Fruit fly (Drosophila melanogaster) whole organism, embryonic: ENCODE measurements around the gene CG43078.

ENCODE experiments used
- Asciz ChIP-seq: fragments of 200-800 bp; sonication (Bioruptor generic); optimal IDR thresholded peaks from 2 replicates; lab custom pipeline; 2017; ENCODE audit warnings: missing biosample characterization, mild to moderate bottlenecking, missing genetic modification characterization, missing genetic modification reagents
- Bdp1 ChIP-seq: fragments of 200-800 bp; sonication (Bioruptor generic); optimal IDR thresholded peaks from 3 replicates; lab custom pipeline; 2016; ENCODE audit warnings: missing biosample characterization, missing genetic modification characterization
- Bteb2 ChIP-seq: fragments of 200-800 bp; sonication (Bioruptor generic); optimal IDR thresholded peaks from 2 replicates; lab custom pipeline; 2016; ENCODE audit warnings: missing biosample characterization, missing genetic modification characterization
- CG10147 ChIP-seq: fragments of 200-800 bp; sonication (Bioruptor generic); optimal IDR thresholded peaks from 2 replicates; lab custom pipeline; 2019; ENCODE audit warnings: missing biosample characterization, mild to moderate bottlenecking, missing genetic modification characterization, moderate library complexity
- CG10543 ChIP-seq: fragments of 200-800 bp; sonication (Bioruptor generic); optimal IDR thresholded peaks from 3 replicates; lab custom pipeline; 2017; ENCODE audit warnings: missing biosample characterization, mild to moderate bottlenecking, missing genetic modification characterization, moderate library complexity
- CG12236 ChIP-seq: fragments of 200-800 bp; sonication (Bioruptor generic); optimal IDR thresholded peaks from 2 replicates; lab custom pipeline; 2016; ENCODE audit warnings: missing biosample characterization, missing genetic modification characterization
- CG17328 ChIP-seq: fragments of 200-800 bp; sonication (Bioruptor generic); IDR thresholded peaks from 2 replicates; pipeline ENCODE4 v1.3.6; 2022; ENCODE audit warnings: missing biosample characterization, missing genetic modification characterization
- CG30020 ChIP-seq: fragments of 200-800 bp; optimal IDR thresholded peaks from 2 replicates; lab custom pipeline; 2019; ENCODE audit warnings: missing biosample characterization, mild to moderate bottlenecking, missing genetic modification characterization, moderate library complexity
- CG30403 ChIP-seq: fragments of 200-800 bp; sonication (Bioruptor generic); optimal IDR thresholded peaks from 3 replicates; lab custom pipeline; 2016; ENCODE audit warnings: missing biosample characterization, missing genetic modification characterization
- CG31388 ChIP-seq: fragments of 200-800 bp; sonication (Bioruptor generic); optimal IDR thresholded peaks from 2 replicates; lab custom pipeline; 2016; ENCODE audit warnings: missing biosample characterization, missing genetic modification characterization
- CG32532 ChIP-seq: fragments of 200-800 bp; sonication (Bioruptor generic); IDR thresholded peaks from 2 replicates; pipeline ENCODE4 v1.3.6; 2022; ENCODE audit warnings: missing biosample characterization, missing genetic modification characterization
- CG42726 ChIP-seq: fragments of 200-800 bp; sonication (Bioruptor generic); IDR thresholded peaks from 2 replicates; pipeline ENCODE4 v1.3.6; 2022; ENCODE audit warnings: missing biosample characterization, missing genetic modification characterization; ENCODE audit not compliant: partially characterized antibody
- CG4328 ChIP-seq: fragments of 200-800 bp; sonication (Bioruptor generic); optimal IDR thresholded peaks from 3 replicates; lab custom pipeline; 2017; ENCODE audit warnings: missing biosample characterization, missing genetic modification reagents, missing genetic modification characterization
- CG4360 ChIP-seq: fragments of 200-800 bp; sonication (Bioruptor generic); IDR thresholded peaks from 2 replicates; pipeline ENCODE4 v1.3.6; 2022; ENCODE audit warnings: missing biosample characterization, missing genetic modification characterization
- CG4854 ChIP-seq: fragments of 200-800 bp; sonication (Bioruptor generic); optimal IDR thresholded peaks from 2 replicates; lab custom pipeline; 2016; ENCODE audit warnings: missing biosample characterization, missing genetic modification characterization, inconsistent platforms
- CG6854 ChIP-seq: fragments of 200-800 bp; sonication (Bioruptor generic); optimal IDR thresholded peaks from 3 replicates; lab custom pipeline; 2017; ENCODE audit warnings: missing biosample characterization, mild to moderate bottlenecking, missing genetic modification characterization
- CG8359 ChIP-seq: fragments of 200-800 bp; sonication (Bioruptor generic); optimal IDR thresholded peaks from 2 replicates; lab custom pipeline; 2017; ENCODE audit warnings: missing biosample characterization, mild to moderate bottlenecking, missing genetic modification characterization, borderline replicate concordance
- CG8765 ChIP-seq: fragments of 200-800 bp; sonication (Bioruptor generic); IDR thresholded peaks from 2 replicates; pipeline ENCODE4 v1.3.6; 2022; ENCODE audit warnings: missing biosample characterization, missing genetic modification characterization
- Chrac-16 ChIP-seq: fragments of 200-800 bp; sonication (Bioruptor generic); optimal IDR thresholded peaks from 3 replicates; lab custom pipeline; 2016; ENCODE audit warnings: missing biosample characterization, missing genetic modification characterization
- Dip3 ChIP-seq: fragments of 200-800 bp; sonication (Bioruptor generic); optimal IDR thresholded peaks from 3 replicates; lab custom pipeline; 2016; ENCODE audit warnings: missing biosample characterization, missing genetic modification characterization
- Fer1 ChIP-seq: fragments of 200-800 bp; sonication (Bioruptor generic); optimal IDR thresholded peaks from 2 replicates; lab custom pipeline; 2017; ENCODE audit warnings: missing biosample characterization, mild to moderate bottlenecking, missing genetic modification characterization
- HLHmδ ChIP-seq: fragments of 200-800 bp; sonication (Bioruptor generic); optimal IDR thresholded peaks from 2 replicates; lab custom pipeline; 2018; ENCODE audit warnings: missing biosample characterization, mild to moderate bottlenecking, missing genetic modification characterization, moderate library complexity
- Hr39 ChIP-seq: fragments of >200 bp; optimal IDR thresholded peaks from 2 replicates; lab custom pipeline; 2017
- Hsf ChIP-seq: fragments of 200-800 bp; sonication (Bioruptor generic); optimal IDR thresholded peaks from 3 replicates; lab custom pipeline; 2016; ENCODE audit warnings: missing biosample characterization, missing genetic modification characterization
- Jarid2 ChIP-seq: fragments of 200-800 bp; sonication (Bioruptor generic); optimal IDR thresholded peaks from 3 replicates; lab custom pipeline; 2017; ENCODE audit warnings: mild to moderate bottlenecking, missing biosample characterization, missing genetic modification reagents, missing genetic modification characterization
- NFAT ChIP-seq: fragments of 200-800 bp; sonication (Bioruptor generic); IDR thresholded peaks from 2 replicates; pipeline ENCODE4 v1.3.6; 2022; ENCODE audit warnings: missing biosample characterization, missing genetic modification characterization
- Nf-YB ChIP-seq: fragments of 200-800 bp; sonication (Bioruptor generic); optimal IDR thresholded peaks from 3 replicates; lab custom pipeline; 2019; ENCODE audit warnings: missing biosample characterization, mild to moderate bottlenecking, missing genetic modification characterization, moderate library complexity
- NfI ChIP-seq: fragments of 200-800 bp; sonication (Bioruptor generic); optimal IDR thresholded peaks from 3 replicates; lab custom pipeline; 2018; ENCODE audit warnings: missing biosample characterization, mild to moderate bottlenecking, missing genetic modification characterization, moderate library complexity
- Sox102F ChIP-seq: fragments of 200-800 bp; sonication (Bioruptor generic); optimal IDR thresholded peaks from 2 replicates; lab custom pipeline; 2018; ENCODE audit warnings: missing biosample characterization, mild to moderate bottlenecking, missing genetic modification characterization, moderate library complexity
- Vsx1 ChIP-seq: fragments of 200-800 bp; sonication (Bioruptor generic); optimal IDR thresholded peaks from 2 replicates; lab custom pipeline; 2017; ENCODE audit warnings: missing biosample characterization, mild to moderate bottlenecking, missing genetic modification characterization, missing genetic modification reagents
- ap ChIP-seq: fragments of 200-800 bp; sonication (Bioruptor generic); IDR thresholded peaks from 2 replicates; pipeline ENCODE4 v1.3.6; 2022; ENCODE audit warnings: missing biosample characterization, missing genetic modification characterization
- az2 ChIP-seq: fragments of 200-800 bp; sonication (Bioruptor generic); optimal IDR thresholded peaks from 3 replicates; lab custom pipeline; 2016; ENCODE audit warnings: missing biosample characterization, missing genetic modification characterization
- bsh ChIP-seq, 2 experiments: fragments of 200-800 bp; sonication (Bioruptor generic); optimal IDR thresholded peaks; 2 replicates each; lab custom pipeline; 2017 to 2018; ENCODE audit warnings: mild to moderate bottlenecking in 2 of 2, missing biosample characterization in 2 of 2, missing genetic modification characterization in 2 of 2, moderate library complexity in 1 of 2
- cad ChIP-seq: fragments of >200 bp; optimal IDR thresholded peaks from 2 replicates; lab custom pipeline; 2017; ENCODE audit warnings: missing biosample characterization, missing genetic modification characterization
- chinmo ChIP-seq: fragments of 200-800 bp; sonication (Bioruptor generic); IDR thresholded peaks from 4 replicates; pipeline ENCODE4 v1.3.6; 2022; ENCODE audit warnings: missing biosample characterization, missing genetic modification characterization; ENCODE audit not compliant: partially characterized antibody
- chm ChIP-seq: fragments of 200-800 bp; sonication (Bioruptor generic); IDR thresholded peaks from 2 replicates; pipeline ENCODE4 v1.3.6; 2022; ENCODE audit warnings: missing biosample characterization, missing genetic modification characterization
- crp ChIP-seq, 2 experiments: fragments of 200-800 bp; sonication (Bioruptor generic); optimal IDR thresholded peaks; 2 replicates in 1 of 2; 3 replicates in 1 of 2; lab custom pipeline; 2017; ENCODE audit warnings: missing biosample characterization in 2 of 2, missing genetic modification characterization in 2 of 2, mild to moderate bottlenecking in 1 of 2, moderate library complexity in 1 of 2
- gcm2 ChIP-seq: fragments of 200-800 bp; sonication (Bioruptor generic); optimal IDR thresholded peaks from 2 replicates; lab custom pipeline; 2016; ENCODE audit warnings: missing biosample characterization, missing genetic modification characterization
- gsb ChIP-seq: fragments of 200-800 bp; sonication (Bioruptor generic); IDR thresholded peaks from 2 replicates; pipeline ENCODE4 v1.3.6; 2022; ENCODE audit warnings: missing biosample characterization, missing genetic modification characterization
- ham ChIP-seq: fragments of 200-800 bp; sonication (Bioruptor generic); IDR thresholded peaks from 2 replicates; pipeline ENCODE4 v1.3.6; 2022; ENCODE audit warnings: missing biosample characterization, missing genetic modification characterization
- pan ChIP-seq, 4 experiments: fragments of >200 bp in 3 of 4; fragments of 200-800 bp in 1 of 4; sonication (Bioruptor generic) in 1 of 4; optimal IDR thresholded peaks in 3 of 4; IDR thresholded peaks in 1 of 4; 2 replicates each; pipeline versions ENCODE4 v1.3.6 to Lab custom; 2017 to 2022; ENCODE audit warnings: missing biosample characterization in 2 of 4, missing genetic modification characterization in 2 of 4, mixed read lengths in 1 of 4
- peb ChIP-seq: fragments of 200-800 bp; sonication (Bioruptor generic); IDR thresholded peaks from 2 replicates; pipeline ENCODE4 v1.3.6; 2022; ENCODE audit warnings: missing biosample characterization, missing genetic modification characterization
- pros ChIP-seq: fragments of 200-800 bp; sonication (Bioruptor generic); optimal IDR thresholded peaks from 3 replicates; lab custom pipeline; 2019; ENCODE audit warnings: missing biosample characterization, mild to moderate bottlenecking, missing genetic modification characterization, moderate library complexity
- pzg ChIP-seq: fragments of 200-800 bp; sonication (Bioruptor generic); optimal IDR thresholded peaks from 3 replicates; lab custom pipeline; 2018; ENCODE audit warnings: missing biosample characterization, mild to moderate bottlenecking, missing genetic modification characterization, moderate library complexity
- slou ChIP-seq: fragments of 200-800 bp; sonication (Bioruptor generic); optimal IDR thresholded peaks from 3 replicates; lab custom pipeline; 2016; ENCODE audit warnings: missing biosample characterization, missing genetic modification characterization
- sqz ChIP-seq: fragments of 200-800 bp; sonication (Bioruptor generic); optimal IDR thresholded peaks from 3 replicates; lab custom pipeline; 2018; ENCODE audit warnings: missing biosample characterization, mild to moderate bottlenecking, missing genetic modification characterization
- stc ChIP-seq: fragments of 200-800 bp; sonication (Bioruptor generic); IDR thresholded peaks from 2 replicates; pipeline ENCODE4 v1.3.6; 2022; ENCODE audit warnings: missing biosample characterization, missing genetic modification characterization
- tap ChIP-seq: fragments of 200-800 bp; optimal IDR thresholded peaks from 3 replicates; lab custom pipeline; 2019; ENCODE audit warnings: missing biosample characterization, mild to moderate bottlenecking, missing genetic modification characterization, moderate library complexity

CG43078 gene

dm6 chr3L:8600752-8601433, 24.3 kb downstream of the CG43078 start, which contains the start of the genes Nelf-E and RpL14 (continued):
- peak; percentile 82 for TF ChIP-seq gsb (GFP tag; lab: Robert Waterston, UW)
- TF ChIP-seq Hsf (GFP tag; lab: Kevin White, UChicago) = peak; percentile 93
- peak in 1 of 2 experiments; percentile 74 for TF ChIP-seq crp (GFP tag; optimal IDR thresholded peaks at IDR 0.05; lab: Kevin White, UChicago)
- peak; percentile 76; the same call in 1 of the 2 replicates for TF ChIP-seq peb (GFP tag; lab: Robert Waterston, UW)
- no peak for TF ChIP-seq chinmo (GFP tag; lab: Robert Waterston, UW)
- peak; percentile 91 for TF ChIP-seq slou (GFP tag; lab: Kevin White, UChicago)
- peak; percentile 94 for TF ChIP-seq CG32532
- peak; percentile 89 for TF ChIP-seq ap (GFP tag; lab: Robert Waterston, UW)
- peak; percentile 76 for TF ChIP-seq az2 (GFP tag; lab: Kevin White, UChicago)
- peak; percentile 83 for TF ChIP-seq CG30020 (tag; lab: Kevin White, UChicago)
- peak; percentile 98 for TF ChIP-seq NfI (GFP tag; lab: Kevin White, UChicago)
- peak; percentile 90 for TF ChIP-seq Jarid2
- no peak for TF ChIP-seq sqz (GFP tag; lab: Kevin White, UChicago)
- TF ChIP-seq pros (GFP tag; lab: Kevin White, UChicago) = peak; percentile 38
- TF ChIP-seq Bteb2 (GFP tag; lab: Kevin White, UChicago) = peak; percentile 96
- TF ChIP-seq chm (GFP tag; lab: Robert Waterston, UW) = peak; percentile 96
- peak; percentile 92 for TF ChIP-seq stc (GFP tag; lab: Robert Waterston, UW)
- no peak for TF ChIP-seq CG10147
- TF ChIP-seq Dip3 = peak; percentile 93
- TF ChIP-seq CG4360 (GFP tag; lab: Robert Waterston, UW) = peak; percentile 59; the same call in 1 of the 2 replicates
- TF ChIP-seq Nf-YB = peak; percentile 84
- peak; percentile 97 for TF ChIP-seq CG17328
- TF ChIP-seq pan (optimal IDR thresholded peaks at IDR 0.05; lab: Kevin White, UChicago) = no peak
- peak in 1 of 2 experiments; percentile 95 for TF ChIP-seq pan (GFP tag; optimal IDR thresholded peaks at IDR 0.05 in 1 of 2, IDR thresholded peaks at IDR 0.05 in 1 of 2)
- peak; percentile 96 for TF ChIP-seq CG4328
- TF ChIP-seq CG10543 (GFP tag; lab: Kevin White, UChicago) = peak; percentile 97
- peak; percentile 80 for TF ChIP-seq Sox102F
- peak; percentile 90 for TF ChIP-seq CG30403 (GFP tag; lab: Kevin White, UChicago)
- TF ChIP-seq Bdp1 (GFP tag; lab: Kevin White, UChicago) = peak; percentile 91
- TF ChIP-seq HLHmδ (GFP tag; lab: Kevin White, UChicago) = peak; percentile 98
- TF ChIP-seq CG8765 = peak; percentile 76
- TF ChIP-seq CG6854 (GFP tag; lab: Kevin White, UChicago) = peak; percentile 94
- no peak for TF ChIP-seq CG4854 (GFP tag; lab: Kevin White, UChicago)
- TF ChIP-seq pzg = peak; percentile 100
- TF ChIP-seq CG42726 = 0 out of 2 replicates have a peak, but pooled peaks have one; percentile 57
- TF ChIP-seq bsh (GFP tag; optimal IDR thresholded peaks at IDR 0.05; lab: Kevin White, UChicago) = peak in 1 of 2 experiments; percentile 91
- peak; percentile 90 for TF ChIP-seq CG12236 (GFP tag; lab: Kevin White, UChicago)
- no peak for TF ChIP-seq Hr39 (lab: Kevin White, UChicago)
- TF ChIP-seq Vsx1 = peak; percentile 96
- TF ChIP-seq gcm2 (GFP tag; lab: Kevin White, UChicago) = peak; percentile 93
- TF ChIP-seq ham (GFP tag; lab: Robert Waterston, UW) = peak; percentile 84
- TF ChIP-seq tap (tag; lab: Kevin White, UChicago) = peak; percentile 80
- TF ChIP-seq Asciz (GFP tag; lab: Kevin White, UChicago) = peak; percentile 95
- no peak for TF ChIP-seq cad
- TF ChIP-seq CG31388 = peak; percentile 58
- TF ChIP-seq Fer1 (GFP tag; lab: Kevin White, UChicago) = peak; percentile 97
- TF ChIP-seq CG8359 (GFP tag; lab: Kevin White, UChicago) = peak; percentile 87
- peak; percentile 80 for TF ChIP-seq Chrac-16 (GFP tag; lab: Kevin White, UChicago)
- peak; percentile 97 for TF ChIP-seq NFAT (GFP tag; lab: Robert Waterston, UW)
